Worm (Caenorhabditis elegans) whole organism, L3 larva: ENCODE measurements around the gene C34D4.3.

Experiments used
- ceh-28 ChIP-seq: fragments of 150-350 bp; optimal IDR thresholded peaks from 2 replicates; lab custom pipeline; 2014; ENCODE audit warnings: missing biosample characterization, missing genetic modification reagents, missing genetic modification characterization
- nhr-11 ChIP-seq: fragments of 150-350 bp; optimal IDR thresholded peaks from 2 replicates; lab custom pipeline; 2014; ENCODE audit warnings: missing biosample characterization, missing genetic modification characterization
- pqm-1 ChIP-seq: fragments of 150-350 bp; optimal IDR thresholded peaks from 2 replicates; lab custom pipeline; 2017; ENCODE audit warnings: missing biosample characterization, missing genetic modification characterization, inconsistent platforms
- unc-62 ChIP-seq: fragments of 150-350 bp; sonication (generic microtip); optimal IDR thresholded peaks from 4 replicates; lab custom pipeline; 2014; ENCODE audit warnings: missing biosample characterization, missing genetic modification reagents, missing genetic modification characterization

ce11 chrIV:7147722-7148121, 5.7 kb upstream of the C34D4.3 start:
- TF ChIP-seq nhr-11 = no peak
- no peak for TF ChIP-seq pqm-1 (tag; lab: Kevin White, UChicago)
- TF ChIP-seq ceh-28 (tag; lab: Kevin White, UChicago) = no peak
- TF ChIP-seq unc-62 (GFP tag; lab: Kevin White, UChicago) = no peak
